Fruit fly (Drosophila melanogaster) whole organism: ENCODE measurements around the gene Fbw5.

Experiments used
- CG8478 ChIP-seq: fragments of >200 bp; optimal IDR thresholded peaks from 2 replicates; lab custom pipeline; 2018; ENCODE audit warnings: inconsistent platforms
- Dll ChIP-seq: fragments of >200 bp; optimal IDR thresholded peaks from 2 replicates; lab custom pipeline; 2017
- EcR ChIP-seq, 2 experiments: fragments of >200 bp; optimal IDR thresholded peaks; 2 replicates each; lab custom pipeline; 2017; ENCODE audit warnings: missing biosample characterization in 2 of 2, missing genetic modification characterization in 2 of 2, missing genetic modification reagents in 2 of 2
- pan ChIP-seq: fragments of >200 bp; optimal IDR thresholded peaks from 2 replicates; lab custom pipeline; 2017
- psq ChIP-seq: fragments of >200 bp; optimal IDR thresholded peaks from 2 replicates; lab custom pipeline; 2017
- usp ChIP-seq: fragments of >200 bp; optimal IDR thresholded peaks from 2 replicates; lab custom pipeline; 2017; ENCODE audit warnings: missing biosample characterization, missing genetic modification characterization, mixed read lengths

The Fbw5 gene

dm6 chr2L:6051212-6051621 lies 14.5 kb downstream of the Fbw5 start:
- TF ChIP-seq CG8478 (lab: Kevin White, UChicago) (no peak), usp (GFP tag; lab: Kevin White, UChicago) (no peak), Dll (lab: Kevin White, UChicago) (no peak), EcR (GFP tag; optimal IDR thresholded peaks at IDR 0.05; lab: Kevin White, UChicago) (no peak), pan (lab: Kevin White, UChicago) (no peak), psq (lab: Kevin White, UChicago) (no peak)

dm6 chr2L:6050575-6050974 lies 15.2 kb downstream of the Fbw5 start, which contains the start of gene CG9135:
Gene CG9135 (plus strand): TSS chr2L:6050800.
- TF ChIP-seq pan (lab: Kevin White, UChicago) (no peak), usp (GFP tag; lab: Kevin White, UChicago) (no peak), EcR (GFP tag; optimal IDR thresholded peaks at IDR 0.05; lab: Kevin White, UChicago) (no peak), CG8478 (lab: Kevin White, UChicago) (no peak), Dll (lab: Kevin White, UChicago) (no peak), psq (lab: Kevin White, UChicago) (no peak)

DNA sequence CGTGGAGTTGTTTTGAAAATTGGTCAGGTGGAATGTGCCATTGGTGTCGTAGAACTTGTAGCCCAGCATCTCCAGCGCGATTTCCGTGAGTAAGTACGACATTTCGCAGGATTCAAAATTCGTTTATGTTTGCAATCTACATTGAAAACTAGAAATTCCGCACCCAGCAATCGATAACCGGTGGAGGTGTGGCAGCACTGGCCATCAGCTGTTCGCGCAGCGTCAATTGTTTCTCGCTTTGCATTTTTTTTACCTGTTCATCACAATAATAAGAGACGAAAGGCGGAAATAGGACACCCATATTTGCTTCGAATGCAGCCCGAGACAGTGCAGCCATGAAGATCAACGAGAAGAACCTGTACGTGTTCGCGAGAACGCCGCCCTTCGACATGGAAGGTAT lies 17.2 kb downstream of the Fbw5 start, which contains the start of the genes CG34179 and slmo:
CG34179 (minus strand) TSS at position 165 of the 400 bp plus-strand sequence.
slmo (minus strand) TSS at position 165 of the 400 bp plus-strand sequence.
- no peak for TF ChIP-seq EcR (GFP tag; optimal IDR thresholded peaks at IDR 0.05; lab: Kevin White, UChicago)
- no peak for TF ChIP-seq pan (lab: Kevin White, UChicago)
- no peak for TF ChIP-seq usp (GFP tag; lab: Kevin White, UChicago)
- no peak for TF ChIP-seq CG8478 (lab: Kevin White, UChicago)
- no peak for TF ChIP-seq Dll (lab: Kevin White, UChicago)
- TF ChIP-seq psq (lab: Kevin White, UChicago) = no peak

DNA sequence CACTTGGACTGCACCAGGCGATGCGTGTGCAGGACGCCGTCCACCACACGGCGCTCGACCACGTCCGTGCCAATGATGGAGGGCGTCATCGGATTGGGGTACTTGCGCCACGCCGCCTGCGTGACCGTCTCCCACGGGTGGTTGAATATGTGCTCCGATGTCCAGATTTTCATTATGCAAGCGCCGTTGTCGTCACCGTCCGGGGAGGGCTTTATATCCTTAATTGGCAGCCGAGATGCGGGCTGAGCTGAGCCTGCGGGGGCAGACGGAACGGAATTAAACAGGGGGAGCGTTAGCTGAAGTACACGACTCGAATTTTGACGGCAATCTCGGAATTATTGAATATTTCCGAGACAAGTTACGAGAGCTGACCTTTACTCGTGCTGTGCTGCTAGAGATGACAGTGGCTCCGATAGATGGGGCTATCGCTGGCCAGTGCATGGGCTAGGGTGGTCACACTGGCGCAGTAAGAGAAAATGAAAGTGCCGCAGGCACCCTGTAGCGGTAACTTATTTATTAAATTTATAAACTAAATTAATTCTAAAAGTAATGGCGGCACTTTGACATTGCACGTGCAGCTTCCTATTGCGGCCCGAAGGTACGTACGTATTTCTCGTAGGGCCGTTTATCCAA lies 18.1 kb downstream of the Fbw5 start, which contains the start of gene IPIP:
IPIP (plus strand) TSS at position 475 of the 633 bp plus-strand sequence.
- TF ChIP-seq usp (GFP tag; lab: Kevin White, UChicago) (no peak), pan (lab: Kevin White, UChicago) (no peak), CG8478 (lab: Kevin White, UChicago) (no peak), EcR (GFP tag; optimal IDR thresholded peaks at IDR 0.05; lab: Kevin White, UChicago) (no peak), psq (lab: Kevin White, UChicago) (no peak), Dll (lab: Kevin White, UChicago) (no peak)

dm6 chr2L:6046865-6047264 lies 18.9 kb downstream of the Fbw5 start:
- TF ChIP-seq EcR (GFP tag; optimal IDR thresholded peaks at IDR 0.05; lab: Kevin White, UChicago) = no peak
- no peak for TF ChIP-seq pan (lab: Kevin White, UChicago)
- no peak for TF ChIP-seq CG8478 (lab: Kevin White, UChicago)
- no peak for TF ChIP-seq Dll (lab: Kevin White, UChicago)
- TF ChIP-seq psq (lab: Kevin White, UChicago) = no peak
- TF ChIP-seq usp (GFP tag; lab: Kevin White, UChicago) = no peak

DNA sequence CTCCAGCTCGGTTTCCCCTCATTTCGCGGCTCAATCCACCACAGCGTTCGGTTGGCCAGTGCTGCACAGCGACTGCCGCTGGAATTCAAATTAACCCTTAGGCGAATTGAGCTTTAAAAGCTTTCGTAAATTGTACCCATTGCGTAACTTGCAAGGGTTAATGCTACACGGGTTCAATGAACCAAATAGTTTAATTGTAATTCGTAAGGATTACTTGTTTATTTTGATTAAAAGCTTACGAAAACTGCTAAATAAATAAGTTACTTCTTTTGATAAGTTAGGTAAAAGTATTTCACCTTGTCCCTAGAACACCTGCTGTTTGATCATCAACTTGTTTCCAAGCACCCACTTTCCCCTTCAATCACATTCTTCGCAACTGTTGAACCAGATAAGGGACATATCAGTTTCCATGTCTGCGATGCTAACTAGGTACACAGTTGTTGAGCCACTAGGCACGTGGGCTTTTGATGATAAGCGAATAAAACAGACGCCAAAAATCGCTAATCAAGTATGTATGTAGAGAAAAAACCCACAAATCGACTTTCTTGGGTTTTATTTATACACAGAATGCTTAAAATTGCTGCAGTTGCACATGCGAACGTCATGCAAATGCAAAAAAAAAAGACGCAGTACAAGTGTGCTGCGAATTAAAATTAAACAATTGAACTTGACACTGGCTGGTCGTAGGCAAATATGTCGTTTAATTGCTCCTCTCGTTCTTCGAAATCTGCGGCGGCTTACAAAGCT lies 19.6 kb downstream of the Fbw5 start, which contains the start of gene Pfas:
Pfas (minus strand) TSS at position 79 of the 747 bp plus-strand sequence.
- TF ChIP-seq pan (lab: Kevin White, UChicago) (no peak), EcR (GFP tag; optimal IDR thresholded peaks at IDR 0.05; lab: Kevin White, UChicago) (no peak), usp (GFP tag; lab: Kevin White, UChicago) (no peak), Dll (lab: Kevin White, UChicago) (no peak), CG8478 (lab: Kevin White, UChicago) (no peak), psq (lab: Kevin White, UChicago) (no peak)

- TF ChIP-seq CG8478 (lab: Kevin White, UChicago) (no peak), EcR (GFP tag; optimal IDR thresholded peaks at IDR 0.05; lab: Kevin White, UChicago) (no peak), usp (GFP tag; lab: Kevin White, UChicago) (no peak), pan (lab: Kevin White, UChicago) (no peak), Dll (lab: Kevin White, UChicago) (no peak), psq (lab: Kevin White, UChicago) (no peak)
Observed at dm6 chr2L:6045484-6045883, 20.3 kb downstream of the Fbw5 start.

DNA sequence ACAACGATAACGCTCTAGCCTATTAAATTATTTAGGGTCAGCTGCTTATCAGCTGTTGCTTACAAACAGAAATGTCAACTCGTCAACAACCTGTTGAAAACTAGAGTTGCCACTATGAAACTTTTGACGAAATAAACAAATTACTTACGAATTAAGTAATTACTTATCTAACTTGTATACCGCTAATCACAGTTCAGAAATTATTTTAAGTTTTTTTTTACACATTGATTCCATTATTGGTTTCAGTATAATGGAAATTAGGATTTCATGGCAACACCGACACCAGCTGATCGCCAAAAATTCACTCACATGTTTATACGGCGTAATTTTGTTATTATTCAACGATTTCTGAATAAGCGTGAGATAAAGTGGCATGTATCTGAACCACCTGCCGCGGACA lies 27.9 kb downstream of the Fbw5 start, which contains the start of the genes CG9117 and CG31643:
CG9117 (minus strand) TSS at position 73 of the 400 bp plus-strand sequence.
CG31643 (plus strand) TSS at position 288 of the 400 bp plus-strand sequence.
- TF ChIP-seq Dll (lab: Kevin White, UChicago) = no peak
- TF ChIP-seq pan (lab: Kevin White, UChicago) = no peak
- TF ChIP-seq EcR (GFP tag; optimal IDR thresholded peaks at IDR 0.05; lab: Kevin White, UChicago) = no peak
- TF ChIP-seq psq (lab: Kevin White, UChicago) = no peak
- TF ChIP-seq usp (GFP tag; lab: Kevin White, UChicago) = no peak
- no peak for TF ChIP-seq CG8478 (lab: Kevin White, UChicago)

DNA sequence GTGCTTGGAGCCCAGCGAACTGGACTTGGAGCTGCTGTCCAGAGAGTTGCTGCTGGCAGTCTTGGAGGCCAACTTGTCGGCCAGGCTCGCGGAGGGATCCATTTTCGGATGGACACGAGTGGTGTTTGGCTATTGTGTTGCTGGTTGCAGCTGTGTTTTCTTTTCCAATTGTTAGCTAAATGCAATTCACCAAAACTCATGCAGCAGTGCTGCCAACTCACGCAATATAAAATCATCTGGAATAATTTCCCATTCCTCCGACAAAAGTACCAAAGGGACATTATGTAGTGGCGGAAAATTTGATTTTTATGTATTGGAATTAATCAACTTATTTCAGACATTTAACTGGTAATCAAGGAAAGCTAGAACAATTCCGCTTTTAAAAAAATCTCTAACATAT lies 29.0 kb downstream of the Fbw5 start, which contains the start of gene mtm:
mtm (minus strand) TSS at position 306 of the 400 bp plus-strand sequence.
- TF ChIP-seq Dll (lab: Kevin White, UChicago) (no peak), pan (lab: Kevin White, UChicago) (no peak), psq (lab: Kevin White, UChicago) (no peak), CG8478 (lab: Kevin White, UChicago) (no peak), usp (GFP tag; lab: Kevin White, UChicago) (no peak), EcR (GFP tag; optimal IDR thresholded peaks at IDR 0.05; lab: Kevin White, UChicago) (no peak)

- TF ChIP-seq usp (GFP tag; lab: Kevin White, UChicago) = no peak
- TF ChIP-seq pan (lab: Kevin White, UChicago) = no peak
- TF ChIP-seq EcR (GFP tag; optimal IDR thresholded peaks at IDR 0.05; lab: Kevin White, UChicago) = no peak
- TF ChIP-seq Dll (lab: Kevin White, UChicago) = no peak
- no peak for TF ChIP-seq CG8478 (lab: Kevin White, UChicago)
- no peak for TF ChIP-seq psq (lab: Kevin White, UChicago)
Observed at dm6 chr2L:6035155-6035554, 30.6 kb downstream of the Fbw5 start.
